Fruit fly (Drosophila melanogaster) whole organism, wandering third instar larva: ENCODE results near the gene CG33912.

Experiments
- Abd-B ChIP-seq: fragments of >200 bp; optimal IDR thresholded peaks from 2 replicates; lab custom pipeline; 2017; ENCODE audit warnings: missing biosample characterization, missing genetic modification characterization
- Dfd ChIP-seq: fragments of >200 bp; optimal IDR thresholded peaks from 2 replicates; lab custom pipeline; 2017; ENCODE audit warnings: missing biosample characterization, missing genetic modification characterization
- Hr78 ChIP-seq: fragments of >200 bp; optimal IDR thresholded peaks from 2 replicates; lab custom pipeline; 2017; ENCODE audit warnings: missing biosample characterization, missing genetic modification characterization
- Hr83 ChIP-seq: fragments of 200-300 bp; sonication (Bioruptor generic); optimal IDR thresholded peaks from 2 replicates; lab custom pipeline; 2016; ENCODE audit warnings: missing biosample characterization, mild to moderate bottlenecking, missing genetic modification characterization, moderate library complexity; ENCODE audit not compliant: poor library complexity, severe bottlenecking
- fru ChIP-seq: fragments of 200-800 bp; sonication (Bioruptor generic); optimal IDR thresholded peaks from 3 replicates; lab custom pipeline; 2016; ENCODE audit warnings: missing biosample characterization, mild to moderate bottlenecking, missing genetic modification characterization
- psq ChIP-seq: fragments of 200-800 bp; sonication (Bioruptor generic); optimal IDR thresholded peaks from 3 replicates; lab custom pipeline; 2017; ENCODE audit warnings: missing biosample characterization, mild to moderate bottlenecking, missing genetic modification characterization, moderate library complexity

DNA sequence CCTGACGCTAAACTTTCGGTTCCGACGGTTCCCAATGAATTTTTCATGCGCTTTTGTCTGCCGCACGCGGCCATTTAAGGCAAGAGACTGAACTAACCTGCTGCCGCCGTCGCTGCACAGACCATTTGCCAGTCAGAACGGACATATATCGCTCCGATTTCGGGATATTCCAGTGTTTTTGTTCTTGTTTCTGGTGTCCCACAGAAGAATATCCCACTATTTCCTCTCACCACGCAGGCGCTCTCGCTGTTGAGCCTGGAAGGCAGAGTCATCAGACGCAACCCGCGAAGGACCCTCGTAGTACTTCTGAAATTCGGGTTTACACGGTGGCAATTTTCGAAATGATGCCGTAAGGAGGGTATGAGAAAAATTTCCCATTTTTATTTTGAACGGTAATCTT, 36.4 kb downstream of the CG33912 start, which contains the start of gene cmpy:
- TF ChIP-seq Hr83 (GFP tag; lab: Kevin White, UChicago): no peak
- TF ChIP-seq Abd-B (GFP tag; lab: Kevin White, UChicago): no peak
- TF ChIP-seq Hr78: no peak
- no peak for TF ChIP-seq psq (GFP tag; lab: Kevin White, UChicago)
- no peak for TF ChIP-seq Dfd
- no peak for TF ChIP-seq fru (GFP tag; lab: Kevin White, UChicago)
